Worm (Caenorhabditis elegans): ENCODE measurements around the gene orc-3.
"Not testable (repeated sequence)": the region's sequence is repeated elsewhere in the genome, so short reads cannot be mapped to it uniquely, and the experiment has no call there.

orc-3 gene

DNA sequence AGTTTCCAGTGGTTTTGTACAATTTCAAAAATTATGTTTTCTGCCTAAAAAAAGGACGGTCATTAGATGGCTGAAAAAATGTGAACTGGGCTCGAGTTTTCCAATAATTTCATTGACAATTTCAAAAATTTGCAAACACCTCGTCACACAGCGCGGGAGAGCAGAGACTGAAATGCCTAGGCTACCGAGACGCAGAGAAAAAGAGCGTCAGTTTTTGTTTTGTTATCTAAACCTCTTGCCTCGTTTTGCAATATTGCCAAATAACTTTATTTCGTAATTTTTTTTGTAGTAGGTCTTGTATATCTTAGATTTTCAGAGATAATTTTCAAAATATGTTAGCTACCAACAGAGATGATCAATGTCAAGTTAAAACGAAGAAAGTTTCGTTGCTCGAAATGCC lies 35.3 kb downstream of the orc-3 start, which contains the start of gene fbxa-63:
fbxa-63 (plus strand) TSS at position 310 of the 400 bp plus-strand sequence.
- TF ChIP-seq alr-1 (tag; optimal IDR thresholded peaks at IDR 0.05): no peak
- no peak for TF ChIP-seq snpc-4 (tag; optimal IDR thresholded peaks at IDR 0.05)
- TF ChIP-seq unc-39 (tag; optimal IDR thresholded peaks at IDR 0.05): no peak
- peak; percentile 59 for TF ChIP-seq C34F6.9 (tag; optimal IDR thresholded peaks at IDR 0.05)
- TF ChIP-seq R02D3.7 (tag; optimal IDR thresholded peaks at IDR 0.05): no peak
- no peak for TF ChIP-seq zag-1 (tag; optimal IDR thresholded peaks at IDR 0.05)
- no peak for TF ChIP-seq ztf-4 (tag; optimal IDR thresholded peaks at IDR 0.05)
- TF ChIP-seq nhr-10 (tag; optimal IDR thresholded peaks at IDR 0.05): no peak
- TF ChIP-seq lsy-2 (tag; optimal IDR thresholded peaks at IDR 0.05): peak; percentile 32 to 41
- no peak for TF ChIP-seq elt-3 (tag; optimal IDR thresholded peaks at IDR 0.05)
- TF ChIP-seq sma-9 (GFP tag; optimal IDR thresholded peaks at IDR 0.05): peak; percentile 33
- no peak for TF ChIP-seq sma-9 (tag; optimal IDR thresholded peaks at IDR 0.05)
- no peak for TF ChIP-seq elt-1 (tag; optimal IDR thresholded peaks at IDR 0.05)
- TF ChIP-seq nhr-77 (tag; optimal IDR thresholded peaks at IDR 0.05): no peak
- no peak for TF ChIP-seq aly-2 (tag; optimal IDR thresholded peaks at IDR 0.05)
- TF ChIP-seq unc-55 (GFP tag; optimal IDR thresholded peaks at IDR 0.05): peak; percentile 81
- no peak for TF ChIP-seq nhr-23 (tag; optimal IDR thresholded peaks at IDR 0.05)
- no peak for TF ChIP-seq crh-2 (tag; optimal IDR thresholded peaks at IDR 0.05)
- no peak for TF ChIP-seq ceh-82 (tag; optimal IDR thresholded peaks at IDR 0.05)
- peak; percentile 99 for TF ChIP-seq nhr-129 (tag; optimal IDR thresholded peaks at IDR 0.05)
- TF ChIP-seq nhr-25 (tag; optimal IDR thresholded peaks at IDR 0.05): no peak

DNA sequence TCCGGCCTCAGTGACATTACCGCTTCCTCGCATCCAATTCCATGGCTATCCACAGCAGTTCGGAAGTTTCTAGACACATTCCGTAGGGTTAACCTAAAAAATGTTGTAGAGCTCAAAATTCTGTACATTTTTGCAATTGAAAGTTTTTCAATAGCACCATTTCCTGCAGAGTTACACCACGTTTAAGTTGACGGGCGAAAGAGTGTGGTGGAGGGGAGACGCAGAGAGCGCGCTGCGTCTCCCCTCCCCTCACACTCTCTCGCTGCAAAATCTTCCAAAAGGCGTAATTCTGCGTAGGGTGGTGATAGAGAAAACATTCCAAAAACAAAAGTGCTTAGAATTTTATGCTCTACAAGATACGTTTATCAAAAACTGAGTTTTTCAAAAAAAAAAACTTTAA lies 40.4 kb downstream of the orc-3 start:
- TF ChIP-seq lsy-2 (tag; optimal IDR thresholded peaks at IDR 0.05): no peak
- no peak for TF ChIP-seq nhr-129 (tag; optimal IDR thresholded peaks at IDR 0.05)
- no peak for TF ChIP-seq ztf-1 (GFP tag; conservative IDR thresholded peaks at IDR 0.05)
- no peak for TF ChIP-seq C34F6.9 (tag; optimal IDR thresholded peaks at IDR 0.05)
- TF ChIP-seq nhr-11 (tag; optimal IDR thresholded peaks at IDR 0.05): no peak
- no peak for TF ChIP-seq sma-3 (GFP tag; optimal IDR thresholded peaks at IDR 0.05)
- TF ChIP-seq zag-1 (tag; optimal IDR thresholded peaks at IDR 0.05): no peak
- no peak for TF ChIP-seq lin-11 (tag; optimal IDR thresholded peaks at IDR 0.05)
- TF ChIP-seq nhr-23 (tag; optimal IDR thresholded peaks at IDR 0.05): no peak
- TF ChIP-seq ceh-82 (tag; optimal IDR thresholded peaks at IDR 0.05): no peak
- no peak for TF ChIP-seq R02D3.7 (tag; optimal IDR thresholded peaks at IDR 0.05)
- TF ChIP-seq mdl-1 (tag; optimal IDR thresholded peaks at IDR 0.05): no peak
- no peak for TF ChIP-seq nhr-12 (tag; optimal IDR thresholded peaks at IDR 0.05)
- TF ChIP-seq Y55F3AM.14 (GFP tag; optimal IDR thresholded peaks at IDR 0.05): no peak
- TF ChIP-seq ceh-16 (tag; optimal IDR thresholded peaks at IDR 0.05): no peak
- no peak for TF ChIP-seq elt-1 (tag; optimal IDR thresholded peaks at IDR 0.05)

DNA sequence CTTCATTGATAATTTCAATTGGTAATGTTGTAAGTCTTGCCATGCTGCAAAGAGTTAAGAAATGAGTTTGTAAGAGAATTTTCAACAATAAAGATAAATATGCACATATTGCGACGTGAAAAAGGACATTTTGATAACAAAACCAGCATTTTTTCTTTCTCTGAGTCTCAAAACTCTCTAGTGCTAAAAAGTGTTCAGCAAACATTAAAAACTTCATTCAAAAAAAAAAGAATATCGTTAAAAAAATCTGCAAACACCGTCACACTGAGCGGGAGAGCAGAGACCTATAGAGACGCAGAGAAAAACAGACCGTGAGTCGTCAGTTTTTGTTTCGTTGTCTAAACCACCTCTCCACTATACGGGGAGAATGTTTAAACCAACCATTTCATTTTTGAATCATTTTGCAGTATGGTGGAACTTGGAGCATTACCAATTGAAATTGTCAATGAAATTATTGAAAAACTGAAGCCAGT lies 41.2 kb downstream of the orc-3 start, which contains the start of the genes fbxa-76 and fbxa-77:
fbxa-76 (minus strand) TSS at position 51 of the 473 bp plus-strand sequence.
fbxa-77 (plus strand) TSS at position 365 of the 473 bp plus-strand sequence.
- TF ChIP-seq F13H6.1 (tag; optimal IDR thresholded peaks at IDR 0.05) (peak; percentile 52), sma-9 (GFP tag; optimal IDR thresholded peaks at IDR 0.05) (peak; percentile 58), sma-9 (tag; optimal IDR thresholded peaks at IDR 0.05) (no peak), unc-55 (GFP tag; optimal IDR thresholded peaks at IDR 0.05) (peak; percentile 73), fos-1 (tag; optimal IDR thresholded peaks at IDR 0.05) (peak; percentile 71), Y55F3AM.14 (GFP tag; optimal IDR thresholded peaks at IDR 0.05) (no peak), crh-2 (tag; optimal IDR thresholded peaks at IDR 0.05) (peak; percentile 41), nhr-237 (tag; optimal IDR thresholded peaks at IDR 0.05) (no peak), nhr-129 (tag; optimal IDR thresholded peaks at IDR 0.05) (peak; percentile 71), nhr-23 (tag; optimal IDR thresholded peaks at IDR 0.05) (no peak), lin-13 (GFP tag; optimal IDR thresholded peaks at IDR 0.05) (peak; percentile 10), C34F6.9 (tag; optimal IDR thresholded peaks at IDR 0.05) (peak; percentile 38), ztf-4 (tag; optimal IDR thresholded peaks at IDR 0.05) (no peak), ceh-82 (tag; optimal IDR thresholded peaks at IDR 0.05) (no peak), nhr-25 (tag; optimal IDR thresholded peaks at IDR 0.05) (peak; percentile 14), lsy-2 (tag; optimal IDR thresholded peaks at IDR 0.05) (peak in 1 of 2 experiments; percentile 52)

DNA sequence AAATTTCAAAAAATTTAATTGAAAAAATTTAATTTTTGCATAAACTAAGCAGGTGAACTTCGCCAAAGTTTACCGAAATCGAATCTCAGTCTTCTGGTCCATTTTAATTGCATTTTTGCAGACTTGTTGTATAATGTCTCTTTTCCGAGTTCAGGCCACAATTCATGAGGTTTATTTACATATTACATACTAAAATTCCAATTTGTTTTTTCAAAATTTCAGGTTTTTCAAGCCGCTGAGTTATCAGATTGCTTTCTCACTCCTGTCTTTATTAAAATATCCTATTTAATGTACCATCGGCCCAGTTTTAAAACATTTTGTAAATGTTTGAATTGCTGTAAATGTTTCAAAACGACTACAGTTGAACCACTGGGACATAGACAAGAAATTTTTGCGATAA lies 48.6 kb downstream of the orc-3 start, which contains the start of gene fbxa-208:
fbxa-208 (plus strand) TSS at position 301 of the 400 bp plus-strand sequence.
- TF ChIP-seq ztf-4, R02D3.7, snpc-4 (tag; optimal IDR thresholded peaks at IDR 0.05): not testable (repeated sequence)

DNA sequence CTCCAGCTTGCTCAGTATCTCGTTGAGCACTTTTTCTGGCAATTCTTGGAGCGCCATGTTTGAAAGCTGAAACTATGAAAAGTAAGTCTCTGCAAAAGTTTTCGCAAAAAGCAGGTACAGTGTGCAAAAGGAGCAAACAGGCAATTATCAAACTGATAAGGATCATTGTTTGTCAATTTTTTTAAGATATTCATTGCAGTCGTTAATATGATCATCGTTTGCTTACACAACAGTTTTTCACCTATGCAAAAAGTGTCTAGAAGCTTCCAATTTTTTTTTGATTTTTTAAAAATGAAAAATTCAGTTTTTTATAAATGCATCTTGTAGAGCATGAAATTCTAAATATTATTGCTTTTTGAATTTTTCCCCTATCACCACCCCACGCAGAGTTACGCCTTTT lies 50.4 kb downstream of the orc-3 start, which contains the start of gene fbxa-78:
fbxa-78 (minus strand) TSS at position 101 of the 400 bp plus-strand sequence.
- TF ChIP-seq C34F6.9, dmd-4, crh-2 (tag; optimal IDR thresholded peaks at IDR 0.05): not testable (repeated sequence)
